Fruit fly (Drosophila melanogaster): ENCODE results near the gene Ku80.

The Ku80 gene

DNA sequence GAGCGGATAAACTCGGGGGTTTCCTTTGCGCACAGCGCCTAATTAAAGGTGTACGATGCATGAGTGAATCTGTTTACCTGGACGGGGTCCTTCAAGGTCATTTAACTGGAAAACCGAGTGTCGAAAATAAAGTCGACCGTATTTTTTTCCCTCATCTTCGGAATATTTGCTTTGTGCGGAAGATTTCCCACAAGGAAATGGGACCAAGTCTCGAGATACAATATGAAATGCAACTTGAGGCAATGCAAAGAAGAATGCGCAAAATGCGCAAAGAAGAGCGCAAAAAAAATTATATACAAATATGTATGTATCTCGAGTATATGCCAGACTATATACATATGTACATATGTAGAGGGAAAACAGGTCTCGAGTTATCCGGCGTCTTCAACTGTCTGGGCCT lies 28.0 kb downstream of the Ku80 start:
- no peak for TF ChIP-seq pan (optimal IDR thresholded peaks at IDR 0.05)
- TF ChIP-seq N (GFP tag; optimal IDR thresholded peaks at IDR 0.05): no peak
- no peak for TF ChIP-seq Rel (GFP tag; optimal IDR thresholded peaks at IDR 0.05)
- no peak for TF ChIP-seq Rel (tag; optimal IDR thresholded peaks at IDR 0.05)

DNA sequence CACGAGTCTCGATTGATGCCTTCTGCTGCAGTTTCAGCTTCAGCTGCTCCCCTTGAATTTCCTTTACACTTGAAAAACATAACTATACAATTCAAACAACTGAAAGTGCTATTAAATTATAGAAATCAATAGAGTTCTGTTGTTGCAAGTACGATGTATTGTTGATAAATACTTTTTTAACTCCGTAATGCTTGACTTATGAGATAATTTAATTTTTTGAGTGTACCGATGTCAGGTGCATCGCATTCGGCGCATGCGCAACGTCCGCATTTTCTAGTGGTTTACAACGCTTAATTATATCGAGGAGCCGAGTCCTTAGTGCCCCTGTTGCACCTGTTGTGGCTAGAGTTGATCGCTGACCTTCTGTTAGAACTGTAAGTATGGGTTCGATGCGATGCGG lies 29.5 kb downstream of the Ku80 start:
- TF ChIP-seq sv (GFP tag; optimal IDR thresholded peaks at IDR 0.05): no peak
- TF ChIP-seq OdsH (GFP tag; optimal IDR thresholded peaks at IDR 0.05): no peak
- no peak for TF ChIP-seq Sp1 (GFP tag; optimal IDR thresholded peaks at IDR 0.05)
- no peak for TF ChIP-seq pan (optimal IDR thresholded peaks at IDR 0.05)
- TF ChIP-seq sage (GFP tag; optimal IDR thresholded peaks at IDR 0.05): no peak
- TF ChIP-seq Dif (GFP tag; optimal IDR thresholded peaks at IDR 0.05; ENCODE audit: partially characterized antibody): no peak
- no peak for TF ChIP-seq psq (GFP tag; optimal IDR thresholded peaks at IDR 0.05)
- TF ChIP-seq tai (GFP tag; optimal IDR thresholded peaks at IDR 0.05): no peak
- no peak for TF ChIP-seq jim (GFP tag; optimal IDR thresholded peaks at IDR 0.05)
- TF ChIP-seq CG32264 (GFP tag; optimal IDR thresholded peaks at IDR 0.05): no peak
- TF ChIP-seq br (GFP tag; optimal IDR thresholded peaks at IDR 0.05): no peak

DNA sequence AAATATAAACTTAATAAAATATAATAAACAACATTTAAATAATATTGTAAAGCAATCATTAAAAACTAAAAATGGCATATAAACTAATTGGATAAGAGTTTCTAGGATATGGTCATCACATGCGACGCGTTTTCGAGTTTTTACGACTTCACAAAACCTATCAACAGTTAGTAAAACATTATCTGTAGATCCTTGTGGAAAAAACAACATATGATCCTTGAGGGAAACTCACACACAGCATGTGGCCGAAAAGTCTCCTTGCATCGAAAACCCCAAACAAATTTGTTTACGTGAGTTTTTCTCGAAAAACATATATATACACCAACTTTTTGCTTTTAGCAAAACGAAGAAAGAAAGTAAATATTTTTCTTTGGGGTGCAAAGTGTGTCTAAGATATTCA lies 30.0 kb downstream of the Ku80 start:
- TF ChIP-seq jim (GFP tag; optimal IDR thresholded peaks at IDR 0.05) (no peak), Hr83 (GFP tag; optimal IDR thresholded peaks at IDR 0.05; ENCODE audit: poor library complexity, severe bottlenecking) (no peak), N (GFP tag; optimal IDR thresholded peaks at IDR 0.05) (no peak), psq (GFP tag; optimal IDR thresholded peaks at IDR 0.05) (no peak), dsf (GFP tag; optimal IDR thresholded peaks at IDR 0.05; ENCODE audit: borderline replicate concordance) (no peak), Myc (optimal IDR thresholded peaks at IDR 0.05) (no peak), Hr78 (GFP tag; optimal IDR thresholded peaks at IDR 0.05) (no peak), brk (GFP tag; optimal IDR thresholded peaks at IDR 0.05) (no peak), Mio (GFP tag; optimal IDR thresholded peaks at IDR 0.05) (no peak), sv (GFP tag; optimal IDR thresholded peaks at IDR 0.05) (no peak), dl (GFP tag; optimal IDR thresholded peaks at IDR 0.05; ENCODE audit: insufficient read depth in 1 of 2, partially characterized antibody in 2 of 2) (no peak), OdsH (GFP tag; optimal IDR thresholded peaks at IDR 0.05) (no peak), fru (GFP tag; optimal IDR thresholded peaks at IDR 0.05) (no peak), CrebA (GFP tag; optimal IDR thresholded peaks at IDR 0.05; ENCODE audit: borderline replicate concordance) (no peak), HLH106 (tag; optimal IDR thresholded peaks at IDR 0.05) (no peak), lola (GFP tag; optimal IDR thresholded peaks at IDR 0.05) (no peak)

DNA sequence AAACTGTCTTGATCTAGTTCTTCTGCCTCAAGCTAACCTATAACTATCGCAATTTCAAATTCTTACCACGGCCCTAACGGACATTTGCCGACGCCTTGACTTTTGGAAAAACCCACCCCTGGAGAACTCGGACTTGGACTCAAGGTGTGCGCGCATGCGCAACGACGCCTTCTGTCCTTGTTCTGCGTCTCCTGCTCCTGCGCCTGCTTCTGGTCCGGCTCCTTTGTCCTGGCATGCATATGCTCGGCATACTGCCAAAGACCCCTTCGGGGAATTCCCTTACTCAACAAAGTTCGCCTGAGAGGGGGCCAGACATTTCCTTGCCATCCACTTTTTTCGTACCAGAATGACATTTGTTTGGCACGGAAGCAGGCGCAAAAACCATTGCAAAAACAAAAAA lies 35.0 kb downstream of the Ku80 start:
- TF ChIP-seq tai (GFP tag; optimal IDR thresholded peaks at IDR 0.05) (no peak), Rel (GFP tag; optimal IDR thresholded peaks at IDR 0.05) (no peak), Rel (tag; optimal IDR thresholded peaks at IDR 0.05) (peak; percentile 34)

DNA sequence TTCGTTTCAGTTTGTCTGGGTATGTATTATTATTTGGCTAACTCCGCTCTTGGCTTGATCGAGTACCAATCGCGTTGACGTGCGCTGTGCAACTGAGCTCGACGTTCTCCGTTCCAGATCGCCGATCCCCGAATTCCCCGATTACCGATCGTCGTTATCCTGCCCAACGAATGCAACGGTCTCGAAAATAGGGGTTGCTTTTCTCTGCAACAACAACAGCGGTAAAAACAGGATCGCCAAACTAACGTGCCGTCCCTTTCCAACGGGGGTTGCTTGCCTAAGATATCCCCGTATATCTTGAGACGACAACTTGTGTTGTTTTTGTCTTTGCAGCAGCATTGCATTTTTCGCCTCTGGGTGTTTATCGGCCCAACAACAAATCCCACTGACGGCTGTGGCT lies 39.3 kb downstream of the Ku80 start:
- no peak for TF ChIP-seq Vsx2 (GFP tag; optimal IDR thresholded peaks at IDR 0.05; ENCODE audit: partially characterized antibody)
